Fruit fly (Drosophila melanogaster) whole organism, embryonic: ENCODE measurements around the gene fzy.

ENCODE experiments used
- B-H2 ChIP-seq: fragments of 200-800 bp; sonication (Bioruptor generic); optimal IDR thresholded peaks from 2 replicates; lab custom pipeline; 2018; ENCODE audit warnings: missing biosample characterization, mild to moderate bottlenecking, missing genetic modification characterization
- CG10543 ChIP-seq: fragments of 200-800 bp; sonication (Bioruptor generic); optimal IDR thresholded peaks from 3 replicates; lab custom pipeline; 2017; ENCODE audit warnings: missing biosample characterization, mild to moderate bottlenecking, missing genetic modification characterization, moderate library complexity
- CG12391 ChIP-seq: fragments of 200-800 bp; sonication (Bioruptor generic); optimal IDR thresholded peaks from 3 replicates; lab custom pipeline; 2018; ENCODE audit warnings: missing biosample characterization, mild to moderate bottlenecking, missing genetic modification characterization, moderate library complexity
- CG12769 ChIP-seq: fragments of 200-800 bp; sonication (Bioruptor generic); optimal IDR thresholded peaks from 2 replicates; lab custom pipeline; 2019; ENCODE audit warnings: missing biosample characterization, mild to moderate bottlenecking, missing genetic modification characterization, moderate library complexity
- CG13894 ChIP-seq: fragments of 200-800 bp; sonication (Bioruptor generic); optimal IDR thresholded peaks from 3 replicates; lab custom pipeline; 2018; ENCODE audit warnings: missing biosample characterization, mild to moderate bottlenecking, missing genetic modification characterization, moderate library complexity
- CG15601 ChIP-seq: fragments of 200-800 bp; sonication (Bioruptor generic); optimal IDR thresholded peaks from 3 replicates; lab custom pipeline; 2019; ENCODE audit warnings: missing biosample characterization, mild to moderate bottlenecking, missing genetic modification characterization, moderate library complexity
- CG1602 ChIP-seq: fragments of 200-800 bp; sonication (Bioruptor generic); optimal IDR thresholded peaks from 3 replicates; lab custom pipeline; 2016; ENCODE audit warnings: missing biosample characterization, missing genetic modification characterization
- CG16779 ChIP-seq: fragments of 200-800 bp; sonication (Bioruptor generic); IDR thresholded peaks from 2 replicates; pipeline ENCODE4 v1.3.6; 2022; ENCODE audit warnings: missing biosample characterization, missing genetic modification characterization
- CG17361 ChIP-seq: fragments of 200-800 bp; sonication (Bioruptor generic); IDR thresholded peaks from 3 replicates; pipeline ENCODE4 v1.3.6; 2022; ENCODE audit warnings: missing biosample characterization, missing genetic modification characterization
- CG2712 ChIP-seq: fragments of 200-800 bp; optimal IDR thresholded peaks from 3 replicates; lab custom pipeline; 2019; ENCODE audit warnings: missing biosample characterization, mild to moderate bottlenecking, missing genetic modification characterization, moderate library complexity
- CG30020 ChIP-seq: fragments of 200-800 bp; optimal IDR thresholded peaks from 2 replicates; lab custom pipeline; 2019; ENCODE audit warnings: missing biosample characterization, mild to moderate bottlenecking, missing genetic modification characterization, moderate library complexity
- CG30431 ChIP-seq: fragments of 200-800 bp; sonication (Bioruptor generic); optimal IDR thresholded peaks from 2 replicates; lab custom pipeline; 2017; ENCODE audit warnings: missing biosample characterization, missing genetic modification characterization
- CG31224 ChIP-seq: fragments of 200-800 bp; sonication (Bioruptor generic); IDR thresholded peaks from 2 replicates; pipeline ENCODE4 v1.3.6; 2022; ENCODE audit warnings: missing biosample characterization, missing genetic modification characterization
- CG3163 ChIP-seq: fragments of 200-800 bp; sonication (Bioruptor generic); optimal IDR thresholded peaks from 3 replicates; lab custom pipeline; 2016; ENCODE audit warnings: missing biosample characterization, missing genetic modification characterization
- CG6765 ChIP-seq: fragments of 200-800 bp; sonication (Bioruptor generic); optimal IDR thresholded peaks from 3 replicates; lab custom pipeline; 2017; ENCODE audit warnings: missing biosample characterization, mild to moderate bottlenecking, missing genetic modification characterization
- CG6813 ChIP-seq: fragments of 200-800 bp; sonication (Bioruptor generic); optimal IDR thresholded peaks from 2 replicates; lab custom pipeline; 2017; ENCODE audit warnings: missing biosample characterization, missing genetic modification characterization, mild to moderate bottlenecking, moderate library complexity, missing genetic modification reagents
- CG7372 ChIP-seq: fragments of 200-800 bp; sonication (Bioruptor generic); IDR thresholded peaks from 2 replicates; pipeline ENCODE4 v1.3.6; 2022; ENCODE audit warnings: missing biosample characterization, missing genetic modification characterization
- CG8359 ChIP-seq: fragments of 200-800 bp; sonication (Bioruptor generic); optimal IDR thresholded peaks from 2 replicates; lab custom pipeline; 2017; ENCODE audit warnings: missing biosample characterization, mild to moderate bottlenecking, missing genetic modification characterization, borderline replicate concordance
- CrebB ChIP-seq: fragments of 200-800 bp; sonication (Bioruptor generic); optimal IDR thresholded peaks from 3 replicates; lab custom pipeline; 2018; ENCODE audit warnings: missing biosample characterization, mild to moderate bottlenecking, missing genetic modification characterization
- Dek ChIP-seq: fragments of 200-800 bp; sonication (Bioruptor generic); optimal IDR thresholded peaks from 3 replicates; lab custom pipeline; 2019; ENCODE audit warnings: missing biosample characterization, mild to moderate bottlenecking, missing genetic modification characterization, moderate library complexity
- E2f2 ChIP-seq: fragments of 200-800 bp; sonication (Bioruptor generic); IDR thresholded peaks from 2 replicates; pipeline ENCODE4 v1.3.6; 2022; ENCODE audit warnings: missing biosample characterization, missing genetic modification characterization
- Hand ChIP-seq: fragments of 200-800 bp; sonication (Bioruptor generic); optimal IDR thresholded peaks from 2 replicates; lab custom pipeline; 2017; ENCODE audit warnings: mild to moderate bottlenecking, missing biosample characterization, missing genetic modification reagents, missing genetic modification characterization
- Mrtf ChIP-seq: fragments of 200-800 bp; sonication (Bioruptor generic); IDR thresholded peaks from 3 replicates; pipeline ENCODE4 v1.3.6; 2022; ENCODE audit warnings: missing biosample characterization, missing genetic modification characterization
- Neu2 ChIP-seq: fragments of 200-800 bp; sonication (Bioruptor generic); optimal IDR thresholded peaks from 3 replicates; lab custom pipeline; 2016; ENCODE audit warnings: missing biosample characterization, missing genetic modification characterization, borderline replicate concordance
- Nf-YA ChIP-seq: fragments of 200-800 bp; sonication (Bioruptor generic); IDR thresholded peaks from 2 replicates; pipeline ENCODE4 v1.3.6; 2022; ENCODE audit warnings: missing biosample characterization, missing genetic modification characterization
- Oaz ChIP-seq: fragments of 200-800 bp; sonication (Bioruptor generic); IDR thresholded peaks from 2 replicates; pipeline ENCODE4 v1.3.6; 2022; ENCODE audit warnings: missing biosample characterization, missing genetic modification characterization
- Usf ChIP-seq: fragments of 200-800 bp; sonication (Bioruptor generic); optimal IDR thresholded peaks from 2 replicates; lab custom pipeline; 2017; ENCODE audit warnings: missing genotype, missing biosample characterization, missing genetic modification characterization
- abd-A ChIP-seq: fragments of 200-800 bp; sonication (Bioruptor generic); optimal IDR thresholded peaks from 3 replicates; lab custom pipeline; 2019; ENCODE audit warnings: missing biosample characterization, mild to moderate bottlenecking, missing genetic modification characterization, moderate library complexity
- bbx ChIP-seq: fragments of 200-800 bp; sonication (Bioruptor generic); IDR thresholded peaks from 2 replicates; pipeline ENCODE4 v1.3.6; 2022; ENCODE audit warnings: missing biosample characterization, missing genetic modification characterization; ENCODE audit not compliant: partially characterized antibody
- caup ChIP-seq: fragments of 200-800 bp; sonication (Bioruptor generic); optimal IDR thresholded peaks from 3 replicates; lab custom pipeline; 2017; ENCODE audit warnings: missing biosample characterization, mild to moderate bottlenecking, missing genetic modification characterization, moderate library complexity; ENCODE audit not compliant: severe bottlenecking
- chinmo ChIP-seq: fragments of 200-800 bp; sonication (Bioruptor generic); IDR thresholded peaks from 4 replicates; pipeline ENCODE4 v1.3.6; 2022; ENCODE audit warnings: missing biosample characterization, missing genetic modification characterization; ENCODE audit not compliant: partially characterized antibody
- dimm ChIP-seq: fragments of 200-800 bp; sonication (Bioruptor generic); IDR thresholded peaks from 2 replicates; pipeline ENCODE4 v1.3.6; 2022; ENCODE audit warnings: missing biosample characterization, missing genetic modification characterization
- eve ChIP-seq, 2 experiments: fragments of >200 bp; optimal IDR thresholded peaks; 2 replicates each; lab custom pipeline; 2017; ENCODE audit warnings: missing biosample characterization in 2 of 2, missing genetic modification characterization in 2 of 2
- gce ChIP-seq: fragments of 200-800 bp; sonication (Bioruptor generic); IDR thresholded peaks from 3 replicates; pipeline ENCODE4 v1.3.6; 2022; ENCODE audit warnings: missing biosample characterization, missing genetic modification characterization
- gsb ChIP-seq: fragments of 200-800 bp; sonication (Bioruptor generic); IDR thresholded peaks from 2 replicates; pipeline ENCODE4 v1.3.6; 2022; ENCODE audit warnings: missing biosample characterization, missing genetic modification characterization
- jigr1 ChIP-seq: fragments of 200-800 bp; sonication (Bioruptor generic); IDR thresholded peaks from 3 replicates; pipeline ENCODE4 v1.3.6; 2022; ENCODE audit warnings: missing biosample characterization, missing genetic modification characterization
- klu ChIP-seq: fragments of 200-800 bp; sonication (Bioruptor generic); IDR thresholded peaks from 2 replicates; pipeline ENCODE4 v1.3.6; 2022; ENCODE audit warnings: missing biosample characterization, missing genetic modification characterization
- prd ChIP-seq, 3 experiments: fragments of >200 bp in 2 of 3; fragments of 200-800 bp in 1 of 3; sonication (Bioruptor generic) in 1 of 3; optimal IDR thresholded peaks in 2 of 3; IDR thresholded peaks in 1 of 3; 2 replicates in 2 of 3; 3 replicates in 1 of 3; pipeline versions ENCODE4 v1.3.6 to Lab custom; 2017 to 2022; ENCODE audit warnings: missing biosample characterization in 1 of 3, missing genetic modification characterization in 1 of 3
- pros ChIP-seq: fragments of 200-800 bp; sonication (Bioruptor generic); optimal IDR thresholded peaks from 3 replicates; lab custom pipeline; 2019; ENCODE audit warnings: missing biosample characterization, mild to moderate bottlenecking, missing genetic modification characterization, moderate library complexity
- row ChIP-seq: fragments of 200-800 bp; sonication (Bioruptor generic); IDR thresholded peaks from 3 replicates; pipeline ENCODE4 v1.3.6; 2022; ENCODE audit warnings: missing biosample characterization, missing genetic modification characterization
- salm ChIP-seq: fragments of 200-800 bp; sonication (Bioruptor generic); optimal IDR thresholded peaks from 2 replicates; lab custom pipeline; 2018; ENCODE audit warnings: missing biosample characterization, mild to moderate bottlenecking, missing genetic modification characterization
- sima ChIP-seq: fragments of 200-800 bp; sonication (Bioruptor generic); optimal IDR thresholded peaks from 2 replicates; lab custom pipeline; 2016; ENCODE audit warnings: missing biosample characterization, missing genetic modification characterization
- sqz ChIP-seq: fragments of 200-800 bp; sonication (Bioruptor generic); optimal IDR thresholded peaks from 3 replicates; lab custom pipeline; 2018; ENCODE audit warnings: missing biosample characterization, mild to moderate bottlenecking, missing genetic modification characterization
- tin ChIP-seq: fragments of 200-800 bp; sonication (Bioruptor generic); optimal IDR thresholded peaks from 3 replicates; lab custom pipeline; 2016; ENCODE audit warnings: missing biosample characterization, missing genetic modification characterization
- tup ChIP-seq: fragments of 200-800 bp; sonication (Bioruptor generic); optimal IDR thresholded peaks from 2 replicates; lab custom pipeline; 2016; ENCODE audit warnings: missing biosample characterization, mild to moderate bottlenecking, missing genetic modification characterization, moderate library complexity
- unc-4 ChIP-seq: fragments of 200-800 bp; sonication (Bioruptor generic); IDR thresholded peaks from 2 replicates; pipeline ENCODE4 v1.3.6; 2022; ENCODE audit warnings: missing biosample characterization, missing genetic modification characterization; ENCODE audit not compliant: partially characterized antibody
- zfh1 ChIP-seq: fragments of 200-800 bp; sonication (Bioruptor generic); IDR thresholded peaks from 3 replicates; pipeline ENCODE4 v1.3.6; 2022; ENCODE audit warnings: missing biosample characterization, missing genetic modification characterization

The fzy gene

DNA sequence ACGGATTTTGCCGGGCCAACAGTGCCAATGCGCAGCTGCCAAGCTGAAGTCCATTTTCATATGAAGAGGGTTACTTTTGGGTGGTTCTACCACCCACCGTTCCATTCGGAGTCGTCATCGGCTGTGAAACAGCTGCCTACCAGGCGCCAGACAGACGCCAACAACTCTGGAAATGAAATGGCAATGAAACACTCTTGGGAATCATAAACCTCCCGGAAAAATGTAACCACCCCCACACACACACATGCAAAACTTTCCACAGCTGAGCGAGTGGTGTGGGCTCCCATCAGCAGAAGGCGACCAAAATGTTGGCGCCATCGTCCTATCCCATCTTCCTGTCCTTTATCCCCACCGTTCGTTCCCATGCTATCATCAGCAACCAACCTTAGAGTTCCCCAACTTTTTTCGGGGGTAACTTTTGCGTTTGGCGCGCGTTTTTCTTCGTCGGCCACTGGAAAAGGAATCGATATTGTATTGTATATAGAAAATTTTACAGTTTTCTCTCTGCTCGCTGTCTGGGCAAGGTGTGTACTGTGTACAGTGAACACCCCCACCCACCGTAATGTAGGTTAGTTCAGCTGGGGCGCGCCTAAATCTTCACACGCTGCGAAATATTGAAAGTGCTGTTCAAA lies 35.5 kb upstream of the fzy start (continued):
- TF ChIP-seq CG12769 (tag; lab: Kevin White, UChicago): no peak
- TF ChIP-seq CG10543 (GFP tag; lab: Kevin White, UChicago): no peak
- 0 out of 4 replicates have a peak, but pooled peaks have one; percentile 35 for TF ChIP-seq chinmo (GFP tag; lab: Robert Waterston, UW)
- TF ChIP-seq tup: no peak
- TF ChIP-seq CG31224 (GFP tag; lab: Robert Waterston, UW): peak; percentile 98
- TF ChIP-seq abd-A (tag; lab: Kevin White, UChicago): peak; percentile 92

dm6 chr2L:16275809-16276178 lies 35.0 kb upstream of the fzy start:
- TF ChIP-seq dimm (GFP tag; lab: Robert Waterston, UW) (no peak), unc-4 (GFP tag; lab: Robert Waterston, UW) (no peak), CG8359 (no peak), CrebB (no peak), sima (GFP tag; lab: Kevin White, UChicago) (no peak), Usf (GFP tag; lab: Kevin White, UChicago) (no peak), prd (optimal IDR thresholded peaks at IDR 0.05; lab: Kevin White, UChicago) (no peak), prd (GFP tag; IDR thresholded peaks at IDR 0.05; lab: Robert Waterston, UW) (peak; percentile 45; the same call in 1 of the 3 replicates), CG12769 (tag; lab: Kevin White, UChicago) (peak; percentile 25), Hand (GFP tag; lab: Kevin White, UChicago) (peak; percentile 39), row (GFP tag; lab: Robert Waterston, UW) (peak; percentile 44; the same call in 1 of the 3 replicates), tin (no peak), CG17361 (peak; percentile 56; the same call in 2 of the 3 replicates), gsb (no peak), CG16779 (no peak), salm (tag; lab: Kevin White, UChicago) (no peak), Dek (tag; lab: Kevin White, UChicago) (peak; percentile 4), CG15601 (tag; lab: Kevin White, UChicago) (peak; percentile 8), CG6765 (GFP tag; lab: Kevin White, UChicago) (peak; percentile 27), CG7372 (GFP tag; lab: Robert Waterston, UW) (0 out of 2 replicates have a peak, but pooled peaks have one; percentile 6), Mrtf (GFP tag; lab: Robert Waterston, UW) (no peak), Neu2 (GFP tag; lab: Kevin White, UChicago) (peak; percentile 78), CG1602 (GFP tag; lab: Kevin White, UChicago) (no peak), jigr1 (GFP tag; lab: Robert Waterston, UW) (no peak), CG6813 (GFP tag; lab: Kevin White, UChicago) (peak; percentile 60), CG12391 (tag; lab: Kevin White, UChicago) (peak; percentile 51), klu (GFP tag; lab: Robert Waterston, UW) (no peak), bbx (GFP tag; lab: Robert Waterston, UW) (no peak), CG2712 (peak; percentile 44), CG30431 (GFP tag; lab: Kevin White, UChicago) (peak; percentile 28), eve (GFP tag; optimal IDR thresholded peaks at IDR 0.05; lab: Kevin White, UChicago) (peak in 1 of 2 experiments; percentile 80), pros (GFP tag; lab: Kevin White, UChicago) (no peak), caup (peak; percentile 61), CG3163 (GFP tag; lab: Kevin White, UChicago) (no peak), sqz (GFP tag; lab: Kevin White, UChicago) (no peak), zfh1 (peak; percentile 19; the same call in 1 of the 3 replicates), CG30020 (no peak), E2f2 (GFP tag; lab: Robert Waterston, UW) (no peak), CG13894 (tag; lab: Kevin White, UChicago) (no peak), B-H2 (GFP tag; lab: Kevin White, UChicago) (no peak), Nf-YA (GFP tag; lab: Robert Waterston, UW) (no peak), gce (GFP tag; lab: Robert Waterston, UW) (no peak), Oaz (no peak)
